Fruit fly (Drosophila melanogaster) whole organism, embryonic: ENCODE measurements around the gene Rpn11.

Experiments used
- Adf1 ChIP-seq: fragments of 200-800 bp; sonication (Bioruptor generic); IDR thresholded peaks from 2 replicates; pipeline ENCODE4 v1.3.6; 2022; ENCODE audit warnings: missing biosample characterization, missing genetic modification characterization
- B-H1 ChIP-seq: fragments of 200-800 bp; sonication (Bioruptor generic); IDR thresholded peaks from 3 replicates; pipeline ENCODE4 v1.3.6; 2022; ENCODE audit warnings: missing biosample characterization, missing genetic modification characterization
- CG10147 ChIP-seq: fragments of 200-800 bp; sonication (Bioruptor generic); optimal IDR thresholded peaks from 2 replicates; lab custom pipeline; 2019; ENCODE audit warnings: missing biosample characterization, mild to moderate bottlenecking, missing genetic modification characterization, moderate library complexity
- CG10267 ChIP-seq: fragments of 200-800 bp; sonication (Bioruptor generic); optimal IDR thresholded peaks from 2 replicates; lab custom pipeline; 2018; ENCODE audit warnings: missing biosample characterization, mild to moderate bottlenecking, missing genetic modification characterization, moderate library complexity
- CG10654 ChIP-seq: fragments of 200-800 bp; sonication (Bioruptor generic); optimal IDR thresholded peaks from 2 replicates; lab custom pipeline; 2016; ENCODE audit warnings: missing biosample characterization, missing genetic modification characterization
- CG11085 ChIP-seq: fragments of 200-800 bp; sonication (Bioruptor generic); IDR thresholded peaks from 2 replicates; pipeline ENCODE4 v1.3.6; 2022; ENCODE audit warnings: missing biosample characterization, missing genetic modification characterization
- CG12942 ChIP-seq: fragments of 200-800 bp; sonication (Bioruptor generic); optimal IDR thresholded peaks from 3 replicates; lab custom pipeline; 2016; ENCODE audit warnings: missing biosample characterization, missing genetic modification characterization
- CG2129 ChIP-seq: fragments of 200-800 bp; sonication (Bioruptor generic); IDR thresholded peaks from 2 replicates; pipeline ENCODE4 v1.3.6; 2022; ENCODE audit warnings: missing biosample characterization, missing genetic modification characterization; ENCODE audit not compliant: partially characterized antibody
- CG2199 ChIP-seq: fragments of 200-800 bp; sonication (Bioruptor generic); IDR thresholded peaks from 3 replicates; pipeline ENCODE4 v1.3.6; 2022; ENCODE audit warnings: missing biosample characterization, missing genetic modification characterization
- CG33557 ChIP-seq: fragments of 200-800 bp; sonication (Bioruptor generic); optimal IDR thresholded peaks from 2 replicates; lab custom pipeline; 2019; ENCODE audit warnings: missing biosample characterization, mild to moderate bottlenecking, missing genetic modification characterization, moderate library complexity
- CG34224 ChIP-seq: fragments of 200-800 bp; sonication (Bioruptor generic); IDR thresholded peaks from 3 replicates; pipeline ENCODE4 v1.3.6; 2022; ENCODE audit warnings: missing biosample characterization, missing genetic modification characterization; ENCODE audit not compliant: partially characterized antibody
- CG3838 ChIP-seq: fragments of 200-800 bp; sonication (Bioruptor generic); optimal IDR thresholded peaks from 3 replicates; lab custom pipeline; 2016; ENCODE audit warnings: missing biosample characterization, missing genetic modification characterization
- CG4820 ChIP-seq: fragments of 200-800 bp; sonication (Bioruptor generic); optimal IDR thresholded peaks from 3 replicates; lab custom pipeline; 2016; ENCODE audit warnings: missing biosample characterization, missing genetic modification characterization
- CG6683 ChIP-seq: fragments of 200-800 bp; sonication (Bioruptor generic); optimal IDR thresholded peaks from 2 replicates; lab custom pipeline; 2017; ENCODE audit warnings: missing biosample characterization, mild to moderate bottlenecking, missing genetic modification characterization, missing genetic modification reagents
- CG7745 ChIP-seq: fragments of 200-800 bp; sonication (Bioruptor generic); optimal IDR thresholded peaks from 2 replicates; lab custom pipeline; 2018; ENCODE audit warnings: missing biosample characterization, mild to moderate bottlenecking, missing genetic modification characterization, moderate library complexity
- CG7987 ChIP-seq: fragments of 200-800 bp; sonication (Bioruptor generic); optimal IDR thresholded peaks from 2 replicates; lab custom pipeline; 2018; ENCODE audit warnings: missing biosample characterization, mild to moderate bottlenecking, missing genetic modification characterization, moderate library complexity
- CG8924 ChIP-seq: fragments of 200-800 bp; optimal IDR thresholded peaks from 3 replicates; lab custom pipeline; 2019; ENCODE audit warnings: missing biosample characterization, mild to moderate bottlenecking, missing genetic modification characterization, moderate library complexity
- CG9609 ChIP-seq: fragments of 200-800 bp; sonication (Bioruptor generic); optimal IDR thresholded peaks from 3 replicates; lab custom pipeline; 2016; ENCODE audit warnings: missing biosample characterization, missing genetic modification characterization
- Camta ChIP-seq: fragments of 200-800 bp; sonication (Bioruptor generic); optimal IDR thresholded peaks from 2 replicates; lab custom pipeline; 2016; ENCODE audit warnings: missing biosample characterization, missing genetic modification characterization
- D19B ChIP-seq: fragments of 200-800 bp; sonication (Bioruptor generic); optimal IDR thresholded peaks from 2 replicates; lab custom pipeline; 2017; ENCODE audit warnings: missing biosample characterization, mild to moderate bottlenecking, missing genetic modification characterization
- Dek ChIP-seq: fragments of 200-800 bp; sonication (Bioruptor generic); optimal IDR thresholded peaks from 3 replicates; lab custom pipeline; 2019; ENCODE audit warnings: missing biosample characterization, mild to moderate bottlenecking, missing genetic modification characterization, moderate library complexity
- Dip3 ChIP-seq: fragments of 200-800 bp; sonication (Bioruptor generic); optimal IDR thresholded peaks from 3 replicates; lab custom pipeline; 2016; ENCODE audit warnings: missing biosample characterization, missing genetic modification characterization
- Elba2 ChIP-seq: fragments of 200-800 bp; sonication (Bioruptor generic); optimal IDR thresholded peaks from 3 replicates; lab custom pipeline; 2016; ENCODE audit warnings: missing biosample characterization, missing genetic modification characterization
- H2.0 ChIP-seq: fragments of 200-800 bp; sonication (Bioruptor generic); IDR thresholded peaks from 2 replicates; pipeline ENCODE4 v1.3.6; 2022; ENCODE audit warnings: missing biosample characterization, missing genetic modification characterization
- HHEX ChIP-seq: fragments of 200-800 bp; sonication (Bioruptor generic); optimal IDR thresholded peaks from 3 replicates; lab custom pipeline; 2017; ENCODE audit warnings: missing biosample characterization, mild to moderate bottlenecking, missing genetic modification characterization, missing genetic modification reagents
- HmgD ChIP-seq: fragments of 200-800 bp; sonication (Bioruptor generic); optimal IDR thresholded peaks from 3 replicates; lab custom pipeline; 2016; ENCODE audit warnings: missing biosample characterization, missing genetic modification characterization
- HmgZ ChIP-seq: fragments of 200-800 bp; sonication (Bioruptor generic); optimal IDR thresholded peaks from 2 replicates; lab custom pipeline; 2018; ENCODE audit warnings: missing biosample characterization, mild to moderate bottlenecking, missing genetic modification characterization
- Hsf ChIP-seq: fragments of 200-800 bp; sonication (Bioruptor generic); optimal IDR thresholded peaks from 3 replicates; lab custom pipeline; 2016; ENCODE audit warnings: missing biosample characterization, missing genetic modification characterization
- MESR4 ChIP-seq: fragments of 200-800 bp; sonication (Bioruptor generic); optimal IDR thresholded peaks from 2 replicates; lab custom pipeline; 2018; ENCODE audit warnings: missing biosample characterization, mild to moderate bottlenecking, missing genetic modification characterization, moderate library complexity
- Mad ChIP-seq: fragments of 200-800 bp; sonication (Bioruptor generic); optimal IDR thresholded peaks from 2 replicates; lab custom pipeline; 2016; ENCODE audit warnings: missing biosample characterization, missing genetic modification characterization
- Mes4 ChIP-seq: fragments of 200-800 bp; sonication (Bioruptor generic); optimal IDR thresholded peaks from 2 replicates; lab custom pipeline; 2016; ENCODE audit warnings: missing biosample characterization, missing genetic modification characterization
- Poxn ChIP-seq: fragments of 200-800 bp; sonication (Bioruptor generic); IDR thresholded peaks from 2 replicates; pipeline ENCODE4 v1.3.6; 2022; ENCODE audit warnings: missing biosample characterization, missing genetic modification characterization
- Ravus ChIP-seq: fragments of 200-800 bp; sonication (Bioruptor generic); IDR thresholded peaks from 2 replicates; pipeline ENCODE4 v1.3.6; 2022; ENCODE audit warnings: missing biosample characterization, missing genetic modification characterization
- Six4 ChIP-seq: fragments of 200-800 bp; sonication (Bioruptor generic); optimal IDR thresholded peaks from 2 replicates; lab custom pipeline; 2016; ENCODE audit warnings: missing biosample characterization, missing genetic modification characterization
- bbx ChIP-seq: fragments of 200-800 bp; sonication (Bioruptor generic); IDR thresholded peaks from 2 replicates; pipeline ENCODE4 v1.3.6; 2022; ENCODE audit warnings: missing biosample characterization, missing genetic modification characterization; ENCODE audit not compliant: partially characterized antibody
- caup ChIP-seq: fragments of 200-800 bp; sonication (Bioruptor generic); optimal IDR thresholded peaks from 3 replicates; lab custom pipeline; 2017; ENCODE audit warnings: missing biosample characterization, mild to moderate bottlenecking, missing genetic modification characterization, moderate library complexity; ENCODE audit not compliant: severe bottlenecking
- ci ChIP-seq: fragments of 200-800 bp; sonication (Bioruptor generic); IDR thresholded peaks from 3 replicates; pipeline ENCODE4 v1.3.6; 2022; ENCODE audit warnings: missing biosample characterization, missing genetic modification characterization
- disco-r ChIP-seq: fragments of 200-800 bp; sonication (Bioruptor generic); optimal IDR thresholded peaks from 2 replicates; lab custom pipeline; 2016; ENCODE audit warnings: missing biosample characterization, missing genetic modification characterization
- dmrt11E ChIP-seq: fragments of 200-800 bp; sonication (Bioruptor generic); optimal IDR thresholded peaks from 3 replicates; lab custom pipeline; 2018; ENCODE audit warnings: missing biosample characterization, mild to moderate bottlenecking, missing genetic modification characterization, moderate library complexity
- dpn ChIP-seq, 2 experiments: fragments of 200-800 bp; sonication (Bioruptor generic); optimal IDR thresholded peaks; 3 replicates each; lab custom pipeline; 2016; ENCODE audit warnings: missing biosample characterization in 2 of 2, missing genetic modification characterization in 2 of 2
- ftz-f1 ChIP-seq: fragments of 200-800 bp; sonication (Bioruptor generic); optimal IDR thresholded peaks from 2 replicates; lab custom pipeline; 2016; ENCODE audit warnings: missing biosample characterization, missing genetic modification characterization
- klu ChIP-seq: fragments of 200-800 bp; sonication (Bioruptor generic); IDR thresholded peaks from 2 replicates; pipeline ENCODE4 v1.3.6; 2022; ENCODE audit warnings: missing biosample characterization, missing genetic modification characterization
- knrl ChIP-seq: fragments of 200-800 bp; sonication (Bioruptor generic); IDR thresholded peaks from 3 replicates; pipeline ENCODE4 v1.3.6; 2022; ENCODE audit warnings: missing biosample characterization, missing genetic modification characterization; ENCODE audit not compliant: partially characterized antibody
- mam ChIP-seq: fragments of 200-800 bp; sonication (Bioruptor generic); optimal IDR thresholded peaks from 3 replicates; lab custom pipeline; 2016; ENCODE audit warnings: missing biosample characterization, missing genetic modification characterization
- mirr ChIP-seq: fragments of 200-800 bp; sonication (Bioruptor generic); optimal IDR thresholded peaks from 3 replicates; lab custom pipeline; 2018; ENCODE audit warnings: missing biosample characterization, mild to moderate bottlenecking, missing genetic modification characterization
- org-1 ChIP-seq: fragments of 200-800 bp; sonication (Bioruptor generic); optimal IDR thresholded peaks from 2 replicates; lab custom pipeline; 2017; ENCODE audit warnings: missing biosample characterization, missing genetic modification characterization
- sd ChIP-seq: fragments of 200-800 bp; sonication (Bioruptor generic); optimal IDR thresholded peaks from 3 replicates; lab custom pipeline; 2018; ENCODE audit warnings: missing biosample characterization, mild to moderate bottlenecking, missing genetic modification characterization, moderate library complexity
- sqz ChIP-seq: fragments of 200-800 bp; sonication (Bioruptor generic); optimal IDR thresholded peaks from 3 replicates; lab custom pipeline; 2018; ENCODE audit warnings: missing biosample characterization, mild to moderate bottlenecking, missing genetic modification characterization
- toy ChIP-seq: fragments of 200-800 bp; sonication (Bioruptor generic); IDR thresholded peaks from 2 replicates; pipeline ENCODE4 v1.3.6; 2022; ENCODE audit warnings: missing biosample characterization, missing genetic modification characterization
- wor ChIP-seq: fragments of 200-800 bp; sonication (Bioruptor generic); IDR thresholded peaks from 2 replicates; pipeline ENCODE4 v1.3.6; 2022; ENCODE audit warnings: missing biosample characterization, missing genetic modification characterization

Rpn11 gene

DNA sequence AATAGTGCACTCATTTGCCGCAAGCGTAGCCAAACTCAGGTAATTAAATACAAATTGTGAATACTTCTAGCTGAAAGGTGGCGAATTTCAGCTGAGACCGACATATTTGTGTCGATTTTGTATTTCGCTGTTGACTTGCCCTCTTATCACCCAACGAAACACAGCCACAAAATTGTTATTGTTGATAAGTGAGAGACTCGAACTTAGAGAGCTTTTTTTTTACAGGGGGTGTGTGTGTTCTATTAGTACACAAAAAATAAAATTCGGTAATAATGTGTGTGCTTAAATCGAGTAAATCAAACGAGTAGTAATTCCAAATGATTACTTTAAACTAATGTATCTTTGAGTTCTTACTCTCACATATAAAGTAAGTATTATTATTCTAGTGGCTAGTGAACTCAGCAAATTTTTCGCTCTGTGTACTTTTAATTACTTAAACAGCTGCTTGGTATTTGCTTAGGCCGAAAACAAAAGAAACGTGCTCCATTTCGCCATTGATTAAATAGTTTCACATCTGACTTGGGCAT, 1.4 kb upstream of the Rpn11 start (continued):
- TF ChIP-seq Adf1 (GFP tag; lab: Robert Waterston, UW) (no peak), CG10147 (GFP tag; lab: Kevin White, UChicago) (peak; percentile 15), bbx (GFP tag; lab: Robert Waterston, UW) (no peak), klu (GFP tag; lab: Robert Waterston, UW) (peak; percentile 54), CG33557 (GFP tag; lab: Kevin White, UChicago) (no peak), Camta (peak; percentile 80), MESR4 (GFP tag; lab: Kevin White, UChicago) (no peak), CG2199 (no peak), Poxn (no peak), sd (tag; lab: Kevin White, UChicago) (peak; percentile 56), CG11085 (GFP tag; lab: Robert Waterston, UW) (0 out of 2 replicates have a peak, but pooled peaks have one; percentile 9), Dip3 (GFP tag; lab: Kevin White, UChicago) (peak; percentile 77), caup (peak; percentile 88), wor (GFP tag; lab: Robert Waterston, UW) (0 out of 2 replicates have a peak, but pooled peaks have one; percentile 19), CG2129 (no peak), HmgD (GFP tag; lab: Kevin White, UChicago) (peak; percentile 26), org-1 (GFP tag; lab: Kevin White, UChicago) (peak; percentile 74), ci (peak; percentile 74), sqz (peak; percentile 21), CG10654 (GFP tag; lab: Kevin White, UChicago) (peak; percentile 46), Mes4 (GFP tag; lab: Kevin White, UChicago) (no peak), Dek (tag; lab: Kevin White, UChicago) (peak; percentile 56), dmrt11E (tag; lab: Kevin White, UChicago) (no peak), H2.0 (GFP tag; lab: Robert Waterston, UW) (peak; percentile 49; the same call in 1 of the 2 replicates), HmgZ (tag; lab: Kevin White, UChicago) (peak; percentile 67), CG6683 (GFP tag; lab: Kevin White, UChicago) (peak; percentile 61), HHEX (GFP tag; lab: Kevin White, UChicago) (peak; percentile 76), mirr (peak; percentile 69), Hsf (GFP tag; lab: Kevin White, UChicago) (peak; percentile 31), CG9609 (GFP tag; lab: Kevin White, UChicago) (peak; percentile 26), B-H1 (peak; percentile 43; the same call in 2 of the 3 replicates), CG4820 (GFP tag; lab: Kevin White, UChicago) (peak; percentile 15), Mad (GFP tag; lab: Kevin White, UChicago) (no peak), Ravus (GFP tag; lab: Robert Waterston, UW) (peak; percentile 18), Elba2 (GFP tag; lab: Kevin White, UChicago) (no peak), Six4 (GFP tag; lab: Kevin White, UChicago) (peak; percentile 38), CG7987 (GFP tag; lab: Kevin White, UChicago) (peak; percentile 45), CG7745 (tag; lab: Kevin White, UChicago) (no peak), ftz-f1 (GFP tag; lab: Kevin White, UChicago) (peak; percentile 32), CG34224 (no peak), dpn (GFP tag; optimal IDR thresholded peaks at IDR 0.05; lab: Kevin White, UChicago) (peak; percentile 55 to 75), CG3838 (peak; percentile 9), toy (GFP tag; lab: Robert Waterston, UW) (no peak), mam (GFP tag; lab: Kevin White, UChicago) (peak; percentile 88), CG8924 (tag; lab: Kevin White, UChicago) (peak; percentile 63), D19B (peak; percentile 22), CG10267 (tag; lab: Kevin White, UChicago) (peak; percentile 63), CG12942 (peak; percentile 33), disco-r (peak; percentile 61), knrl (GFP tag; lab: Robert Waterston, UW) (no peak)
